Fruit fly (Drosophila melanogaster) whole organism, pupa: ENCODE results near the gene CG7156.

Source experiments
- CG10348 ChIP-seq: fragments of 200-800 bp; sonication (Bioruptor generic); IDR thresholded peaks from 2 replicates; pipeline ENCODE4 v1.3.6; 2022; ENCODE audit warnings: missing biosample characterization, missing genetic modification characterization
- CG12605 ChIP-seq: fragments of 200-800 bp; sonication (Bioruptor generic); IDR thresholded peaks from 2 replicates; pipeline ENCODE4 v1.3.6; 2022; ENCODE audit warnings: missing biosample characterization, missing genetic modification characterization
- CG13204 ChIP-seq: fragments of 200-800 bp; sonication (Bioruptor generic); optimal IDR thresholded peaks from 2 replicates; lab custom pipeline; 2018; ENCODE audit warnings: missing biosample characterization, mild to moderate bottlenecking, missing genetic modification characterization, moderate library complexity
- CG14655 ChIP-seq: fragments of 200-800 bp; sonication (Bioruptor generic); optimal IDR thresholded peaks from 3 replicates; lab custom pipeline; 2017; ENCODE audit warnings: mild to moderate bottlenecking, missing biosample characterization, missing genetic modification reagents, missing genetic modification characterization
- CG15710 ChIP-seq: fragments of 200-800 bp; sonication (Bioruptor generic); optimal IDR thresholded peaks from 2 replicates; lab custom pipeline; 2018; ENCODE audit warnings: missing biosample characterization, mild to moderate bottlenecking, missing genetic modification characterization, moderate library complexity
- CG32121 ChIP-seq: fragments of 200-800 bp; sonication (Bioruptor generic); IDR thresholded peaks from 2 replicates; pipeline ENCODE4 v1.3.6; 2022; ENCODE audit warnings: missing biosample characterization, missing genetic modification characterization
- D1 ChIP-seq: fragments of 200-800 bp; sonication (Bioruptor generic); optimal IDR thresholded peaks from 2 replicates; lab custom pipeline; 2018; ENCODE audit warnings: missing biosample characterization, mild to moderate bottlenecking, missing genetic modification characterization, moderate library complexity
- EcR ChIP-seq: fragments of 200-800 bp; sonication (Bioruptor generic); optimal IDR thresholded peaks from 3 replicates; lab custom pipeline; 2019; ENCODE audit warnings: missing biosample characterization, missing genetic modification characterization, mild to moderate bottlenecking, moderate library complexity, missing genetic modification reagents
- Ets98B ChIP-seq: fragments of 200-800 bp; sonication (Bioruptor generic); IDR thresholded peaks from 2 replicates; pipeline ENCODE4 v1.3.6; 2022; ENCODE audit warnings: missing biosample characterization, missing genetic modification characterization
- Snoo ChIP-seq: fragments of 200-800 bp; sonication (Bioruptor generic); optimal IDR thresholded peaks from 3 replicates; lab custom pipeline; 2017; ENCODE audit warnings: missing biosample characterization, mild to moderate bottlenecking, missing genetic modification characterization, inconsistent platforms
- fd96Ca ChIP-seq: fragments of 200-800 bp; sonication (Bioruptor generic); IDR thresholded peaks from 3 replicates; pipeline ENCODE4 v1.3.6; 2022; ENCODE audit warnings: missing biosample characterization, missing genetic modification characterization

dm6 chr3R:18261602-18262001 is 19.6 kb upstream of the CG7156 start:
- TF ChIP-seq fd96Ca (no peak), Snoo (tag; lab: Kevin White, UChicago) (no peak), CG13204 (GFP tag; lab: Kevin White, UChicago) (no peak), CG15710 (tag; lab: Kevin White, UChicago) (no peak), EcR (GFP tag; lab: Kevin White, UChicago) (no peak), D1 (tag; lab: Kevin White, UChicago) (no peak), CG32121 (GFP tag; lab: Robert Waterston, UW) (no peak), CG14655 (no peak), CG10348 (GFP tag; lab: Robert Waterston, UW) (no peak), CG12605 (GFP tag; lab: Robert Waterston, UW) (no peak), Ets98B (GFP tag; lab: Robert Waterston, UW) (no peak)
